Worm (Caenorhabditis elegans) whole organism, midembryonic: ENCODE measurements around the gene oac-11.

Source experiments
- T22C8.4 ChIP-seq: fragments of 200-800 bp; sonication (Bioruptor generic); IDR thresholded peaks from 2 replicates; pipeline ENCODE4 v1.3.6; 2022; ENCODE audit warnings: missing genetic modification characterization, missing compliant biosample characterization
- cog-1 ChIP-seq: sonication (generic microtip); optimal IDR thresholded peaks from 2 replicates; lab custom pipeline; 2016; ENCODE audit warnings: missing genetic modification characterization, missing compliant biosample characterization
- flt-1 ChIP-seq: fragments of 200-800 bp; sonication (Bioruptor generic); IDR thresholded peaks from 2 replicates; pipeline ENCODE4 v1.3.6; 2022; ENCODE audit warnings: missing genetic modification characterization, missing compliant biosample characterization
- klf-2 ChIP-seq: fragments of 200-800 bp; sonication (Bioruptor generic); conservative IDR thresholded peaks from 2 replicates; pipeline ENCODE4 v1.3.6; 2022; ENCODE audit warnings: missing genetic modification reagents, missing genetic modification characterization, missing compliant biosample characterization
- med-1 ChIP-seq: sonication (generic microtip); optimal IDR thresholded peaks from 2 replicates; lab custom pipeline; 2017; ENCODE audit warnings: missing genetic modification characterization, mild to moderate bottlenecking, missing compliant biosample characterization, antibody characterized with exemption, missing genetic modification reagents; ENCODE audit not compliant: insufficient read depth
- ref-1 ChIP-seq: fragments of 200-800 bp; sonication (Bioruptor generic); conservative IDR thresholded peaks from 2 replicates; pipeline ENCODE4 v1.3.6; 2022; ENCODE audit warnings: missing genetic modification reagents, missing genetic modification characterization, missing compliant biosample characterization
- tab-1 ChIP-seq: fragments of 200-800 bp; sonication (Bioruptor generic); IDR thresholded peaks from 2 replicates; pipeline ENCODE4 v1.3.6; 2022; ENCODE audit warnings: missing genetic modification characterization, missing compliant biosample characterization
- ztf-23 ChIP-seq: fragments of 200-800 bp; sonication (Bioruptor generic); IDR thresholded peaks from 2 replicates; pipeline ENCODE4 v1.3.6; 2022; ENCODE audit warnings: missing genetic modification reagents, missing genetic modification characterization, missing compliant biosample characterization
- ztf-29 ChIP-seq: fragments of 200-800 bp; sonication (Bioruptor generic); IDR thresholded peaks from 2 replicates; pipeline ENCODE4 v1.3.6; 2022; ENCODE audit warnings: missing genetic modification reagents, missing genetic modification characterization, missing compliant biosample characterization

The oac-11 gene

ce11 chrII:3815445-3816208, 45.1 kb downstream of the oac-11 start:
- no peak for TF ChIP-seq flt-1 (GFP tag; lab: Robert Waterston, UW)
- no peak for TF ChIP-seq cog-1
- no peak for TF ChIP-seq ztf-23
- no peak for TF ChIP-seq ref-1 (GFP tag; lab: Robert Waterston, UW)
- TF ChIP-seq T22C8.4 (GFP tag; lab: Robert Waterston, UW), result no peak
- no peak for TF ChIP-seq klf-2 (GFP tag; lab: Robert Waterston, UW)
- TF ChIP-seq med-1 (GFP tag; lab: Kevin White, UChicago), result no peak
- TF ChIP-seq tab-1 (GFP tag; lab: Robert Waterston, UW), result no peak
- TF ChIP-seq ztf-29, result no peak

DNA sequence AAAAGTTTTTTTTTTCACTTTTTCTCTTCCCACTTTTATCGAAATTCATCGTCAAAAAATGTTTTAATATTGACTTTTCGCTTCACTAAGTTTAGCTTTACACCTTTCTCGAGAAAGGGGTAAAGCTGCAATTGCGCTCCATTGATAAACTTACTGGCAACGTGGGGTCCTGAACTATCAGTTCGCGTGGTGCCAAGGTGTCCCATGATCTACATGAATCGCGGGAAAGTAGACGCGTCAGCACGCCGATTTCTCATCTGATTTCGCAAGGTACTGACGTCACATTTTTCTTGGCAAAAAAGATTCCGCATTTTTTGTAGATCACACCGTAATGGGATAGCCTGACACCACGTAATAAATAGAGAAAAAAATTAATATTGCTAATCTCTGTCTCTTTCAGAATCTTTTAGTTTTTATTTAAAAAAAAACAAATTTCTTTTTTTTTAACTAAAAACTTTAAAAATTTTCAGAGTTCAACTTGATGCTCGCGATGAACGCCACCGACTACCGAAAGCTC, 48.9 kb downstream of the oac-11 start, which contains the start of gene lido-15:
TSS of gene lido-15 (plus strand) at position 467 of the 517 bp plus-strand sequence.
- TF ChIP-seq ztf-29 (no peak), ref-1 (GFP tag; lab: Robert Waterston, UW) (no peak), tab-1 (GFP tag; lab: Robert Waterston, UW) (no peak), klf-2 (GFP tag; lab: Robert Waterston, UW) (no peak), med-1 (GFP tag; lab: Kevin White, UChicago) (no peak)

DNA sequence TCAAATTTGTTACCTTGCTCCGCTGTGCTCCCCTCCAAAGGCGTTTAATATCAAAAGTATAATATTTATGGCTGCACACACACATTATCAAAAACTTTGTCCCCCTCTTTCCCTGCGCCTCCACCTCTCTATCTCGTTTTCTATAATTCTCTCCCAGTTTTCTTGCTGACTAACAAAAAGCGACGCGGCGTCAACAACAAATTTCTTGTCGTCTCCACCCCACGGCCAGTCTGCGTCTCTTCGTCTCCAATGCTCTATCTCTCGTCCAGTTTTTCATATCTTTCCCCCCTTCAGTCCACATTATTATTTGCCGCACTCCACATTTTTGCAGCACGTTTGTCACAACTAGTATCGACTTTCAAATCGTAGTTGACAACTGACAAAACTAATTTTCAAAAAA, 50.2 kb downstream of the oac-11 start:
- TF ChIP-seq ref-1 (GFP tag; lab: Robert Waterston, UW), result no peak
- no peak for TF ChIP-seq med-1 (GFP tag; lab: Kevin White, UChicago)
- TF ChIP-seq cog-1, result peak; percentile 54
- TF ChIP-seq tab-1 (GFP tag; lab: Robert Waterston, UW), result no peak
- no peak for TF ChIP-seq flt-1 (GFP tag; lab: Robert Waterston, UW)
- no peak for TF ChIP-seq klf-2 (GFP tag; lab: Robert Waterston, UW)
- no peak for TF ChIP-seq ztf-23
- no peak for TF ChIP-seq ztf-29

ce11 chrII:3808643-3809042, 52.1 kb downstream of the oac-11 start:
- TF ChIP-seq ref-1 (GFP tag; lab: Robert Waterston, UW), result no peak
- TF ChIP-seq T22C8.4 (GFP tag; lab: Robert Waterston, UW), result no peak
- no peak for TF ChIP-seq tab-1 (GFP tag; lab: Robert Waterston, UW)
- TF ChIP-seq ztf-29, result no peak
- TF ChIP-seq klf-2 (GFP tag; lab: Robert Waterston, UW), result no peak
- no peak for TF ChIP-seq ztf-23
- no peak for TF ChIP-seq flt-1 (GFP tag; lab: Robert Waterston, UW)
- no peak for TF ChIP-seq cog-1
- TF ChIP-seq med-1 (GFP tag; lab: Kevin White, UChicago), result no peak
